Fruit fly (Drosophila melanogaster) whole organism, embryonic: Measurements from ENCODE around the gene CG13056.
A peak's percentile ranks its signal among the peaks of the same experiment; 100 is the strongest.

Experiments
- Bteb2 ChIP-seq: fragments of 200-800 bp; sonication (Bioruptor generic); optimal IDR thresholded peaks from 2 replicates; lab custom pipeline; 2016; ENCODE audit warnings: missing biosample characterization, missing genetic modification characterization
- CG11247 ChIP-seq: fragments of 200-800 bp; sonication (Bioruptor generic); IDR thresholded peaks from 2 replicates; pipeline ENCODE4 v1.3.6; 2022; ENCODE audit warnings: missing biosample characterization, missing genetic modification characterization
- CG11560 ChIP-seq: fragments of 200-800 bp; sonication (Bioruptor generic); IDR thresholded peaks from 3 replicates; pipeline ENCODE4 v1.3.6; 2022; ENCODE audit warnings: missing biosample characterization, missing genetic modification characterization
- CG12391 ChIP-seq: fragments of 200-800 bp; sonication (Bioruptor generic); optimal IDR thresholded peaks from 3 replicates; lab custom pipeline; 2018; ENCODE audit warnings: missing biosample characterization, mild to moderate bottlenecking, missing genetic modification characterization, moderate library complexity
- CG13894 ChIP-seq: fragments of 200-800 bp; sonication (Bioruptor generic); optimal IDR thresholded peaks from 3 replicates; lab custom pipeline; 2018; ENCODE audit warnings: missing biosample characterization, mild to moderate bottlenecking, missing genetic modification characterization, moderate library complexity
- CG14860 ChIP-seq: fragments of 200-800 bp; sonication (Bioruptor generic); IDR thresholded peaks from 3 replicates; pipeline ENCODE4 v1.3.6; 2022; ENCODE audit warnings: missing biosample characterization, missing genetic modification characterization; ENCODE audit not compliant: partially characterized antibody
- CG14965 ChIP-seq: fragments of 200-800 bp; sonication (Bioruptor generic); optimal IDR thresholded peaks from 2 replicates; lab custom pipeline; 2016; ENCODE audit warnings: missing biosample characterization, missing genetic modification characterization, borderline replicate concordance
- CG17385 ChIP-seq: fragments of 200-800 bp; sonication (Bioruptor generic); optimal IDR thresholded peaks from 3 replicates; lab custom pipeline; 2018; ENCODE audit warnings: missing biosample characterization, mild to moderate bottlenecking, missing genetic modification characterization
- CG17802 ChIP-seq: fragments of 200-800 bp; sonication (Bioruptor generic); optimal IDR thresholded peaks from 2 replicates; lab custom pipeline; 2018; ENCODE audit warnings: missing biosample characterization, mild to moderate bottlenecking, missing genetic modification characterization, moderate library complexity
- CG18262 ChIP-seq: fragments of 200-800 bp; optimal IDR thresholded peaks from 3 replicates; lab custom pipeline; 2019; ENCODE audit warnings: missing biosample characterization, mild to moderate bottlenecking, missing genetic modification characterization, moderate library complexity
- CG2202 ChIP-seq: fragments of 200-800 bp; sonication (Bioruptor generic); optimal IDR thresholded peaks from 2 replicates; lab custom pipeline; 2018; ENCODE audit warnings: missing biosample characterization, mild to moderate bottlenecking, missing genetic modification characterization
- CG2678 ChIP-seq: fragments of 200-800 bp; sonication (Bioruptor generic); optimal IDR thresholded peaks from 3 replicates; lab custom pipeline; 2019; ENCODE audit warnings: missing biosample characterization, mild to moderate bottlenecking, missing genetic modification characterization, moderate library complexity
- CG3281 ChIP-seq: fragments of 200-800 bp; sonication (Bioruptor generic); optimal IDR thresholded peaks from 3 replicates; lab custom pipeline; 2017; ENCODE audit warnings: missing biosample characterization, mild to moderate bottlenecking, missing genetic modification characterization
- CG3726 ChIP-seq: fragments of 200-800 bp; sonication (Bioruptor generic); IDR thresholded peaks from 3 replicates; pipeline ENCODE4, ENCODE4 v1.3.6; 2022; ENCODE audit warnings: missing biosample characterization, missing genetic modification characterization
- CG5245 ChIP-seq: fragments of 200-800 bp; sonication (Bioruptor generic); optimal IDR thresholded peaks from 3 replicates; lab custom pipeline; 2016; ENCODE audit warnings: missing biosample characterization, missing genetic modification characterization
- CG6683 ChIP-seq: fragments of 200-800 bp; sonication (Bioruptor generic); optimal IDR thresholded peaks from 2 replicates; lab custom pipeline; 2017; ENCODE audit warnings: missing biosample characterization, mild to moderate bottlenecking, missing genetic modification characterization, missing genetic modification reagents
- CG6813 ChIP-seq: fragments of 200-800 bp; sonication (Bioruptor generic); optimal IDR thresholded peaks from 2 replicates; lab custom pipeline; 2017; ENCODE audit warnings: missing biosample characterization, missing genetic modification characterization, mild to moderate bottlenecking, moderate library complexity, missing genetic modification reagents
- CG7839 ChIP-seq: fragments of 200-800 bp; sonication (Bioruptor generic); optimal IDR thresholded peaks from 3 replicates; lab custom pipeline; 2018; ENCODE audit warnings: missing biosample characterization, mild to moderate bottlenecking, missing genetic modification characterization, moderate library complexity
- CG8478 ChIP-seq: fragments of >200 bp; optimal IDR thresholded peaks from 2 replicates; lab custom pipeline; 2018
- D ChIP-seq, 2 experiments: fragments of 200-800 bp in 1 of 2; fragments of >200 bp in 1 of 2; sonication (Bioruptor generic) in 1 of 2; optimal IDR thresholded peaks; 2 replicates in 1 of 2; 3 replicates in 1 of 2; lab custom pipeline; 2017; ENCODE audit warnings: mild to moderate bottlenecking in 1 of 2, missing biosample characterization in 1 of 2, missing genetic modification characterization in 1 of 2, missing genetic modification reagents in 1 of 2
- Dll ChIP-seq: fragments of 200-800 bp; sonication (Bioruptor generic); IDR thresholded peaks from 4 replicates; pipeline ENCODE4 v1.3.6; 2022; ENCODE audit warnings: missing biosample characterization, missing genetic modification characterization; ENCODE audit not compliant: partially characterized antibody
- Doc2 ChIP-seq: fragments of 200-800 bp; sonication (Bioruptor generic); IDR thresholded peaks from 2 replicates; pipeline ENCODE4 v1.3.6; 2022; ENCODE audit warnings: missing biosample characterization, missing genetic modification characterization
- E2f1 ChIP-seq: fragments of 200-800 bp; sonication (Bioruptor generic); IDR thresholded peaks from 2 replicates; pipeline ENCODE4 v1.3.6; 2022; ENCODE audit warnings: missing biosample characterization, missing genetic modification characterization
- Gsc ChIP-seq: fragments of 200-800 bp; sonication (Bioruptor generic); IDR thresholded peaks from 2 replicates; pipeline ENCODE4 v1.3.6; 2022; ENCODE audit warnings: missing biosample characterization, missing genetic modification characterization
- HLH4C ChIP-seq: fragments of 200-800 bp; sonication (Bioruptor generic); IDR thresholded peaks from 3 replicates; pipeline ENCODE4 v1.3.6; 2022; ENCODE audit warnings: missing biosample characterization, missing genetic modification characterization; ENCODE audit not compliant: partially characterized antibody
- Hey ChIP-seq: fragments of 200-800 bp; sonication (Bioruptor generic); optimal IDR thresholded peaks from 3 replicates; lab custom pipeline; 2018; ENCODE audit warnings: missing biosample characterization, mild to moderate bottlenecking, missing genetic modification characterization
- Hmx ChIP-seq: fragments of 200-800 bp; sonication (Bioruptor generic); optimal IDR thresholded peaks from 2 replicates; lab custom pipeline; 2016; ENCODE audit warnings: missing biosample characterization, missing genetic modification characterization
- Nf-YB ChIP-seq: fragments of 200-800 bp; sonication (Bioruptor generic); optimal IDR thresholded peaks from 3 replicates; lab custom pipeline; 2019; ENCODE audit warnings: missing biosample characterization, mild to moderate bottlenecking, missing genetic modification characterization, moderate library complexity
- Ptx1 ChIP-seq: fragments of 200-800 bp; sonication (Bioruptor generic); IDR thresholded peaks from 2 replicates; pipeline ENCODE4 v1.3.6; 2022; ENCODE audit warnings: missing biosample characterization, missing genetic modification characterization
- Sox102F ChIP-seq: fragments of 200-800 bp; sonication (Bioruptor generic); optimal IDR thresholded peaks from 2 replicates; lab custom pipeline; 2018; ENCODE audit warnings: missing biosample characterization, mild to moderate bottlenecking, missing genetic modification characterization, moderate library complexity
- Spps ChIP-seq: fragments of 200-800 bp; sonication (Bioruptor generic); optimal IDR thresholded peaks from 2 replicates; lab custom pipeline; 2018; ENCODE audit warnings: missing biosample characterization, mild to moderate bottlenecking, missing genetic modification characterization
- bowl ChIP-seq: fragments of 200-800 bp; sonication (Bioruptor generic); IDR thresholded peaks from 2 replicates; pipeline ENCODE4 v1.3.6; 2022; ENCODE audit warnings: missing biosample characterization, missing genetic modification characterization
- ewg ChIP-seq: fragments of 200-800 bp; sonication (Bioruptor generic); optimal IDR thresholded peaks from 3 replicates; lab custom pipeline; 2017; ENCODE audit warnings: mild to moderate bottlenecking, missing biosample characterization, missing genetic modification reagents, missing genetic modification characterization
- eyg ChIP-seq: fragments of 200-800 bp; sonication (Bioruptor generic); optimal IDR thresholded peaks from 3 replicates; lab custom pipeline; 2016; ENCODE audit warnings: missing biosample characterization, missing genetic modification characterization
- gem ChIP-seq: fragments of 200-800 bp; sonication (Bioruptor generic); optimal IDR thresholded peaks from 2 replicates; lab custom pipeline; 2019; ENCODE audit warnings: missing biosample characterization, mild to moderate bottlenecking, missing genetic modification characterization, moderate library complexity
- gfzf ChIP-seq: fragments of 200-800 bp; sonication (Bioruptor generic); optimal IDR thresholded peaks from 2 replicates; lab custom pipeline; 2016; ENCODE audit warnings: missing biosample characterization, mild to moderate bottlenecking, missing genetic modification characterization, moderate library complexity
- jigr1 ChIP-seq: fragments of 200-800 bp; sonication (Bioruptor generic); IDR thresholded peaks from 3 replicates; pipeline ENCODE4 v1.3.6; 2022; ENCODE audit warnings: missing biosample characterization, missing genetic modification characterization
- lov ChIP-seq, 2 experiments: fragments of 200-800 bp in 1 of 2; fragments of >200 bp in 1 of 2; sonication (Bioruptor generic) in 1 of 2; IDR thresholded peaks in 1 of 2; optimal IDR thresholded peaks in 1 of 2; 2 replicates in 1 of 2; 3 replicates in 1 of 2; pipeline versions ENCODE4 v1.3.6 to Lab custom; 2017 to 2022; ENCODE audit warnings: missing biosample characterization in 1 of 2, missing genetic modification characterization in 1 of 2
- repo ChIP-seq: fragments of 200-800 bp; sonication (Bioruptor generic); optimal IDR thresholded peaks from 2 replicates; lab custom pipeline; 2016; ENCODE audit warnings: missing biosample characterization, missing genetic modification characterization
- sc ChIP-seq, 3 experiments: fragments of >200 bp in 2 of 3; fragments of 200-800 bp in 1 of 3; sonication (Bioruptor generic) in 1 of 3; optimal IDR thresholded peaks; 2 replicates in 2 of 3; 3 replicates in 1 of 3; lab custom pipeline; 2017; ENCODE audit warnings: mild to moderate bottlenecking in 1 of 3, missing biosample characterization in 1 of 3, missing genetic modification characterization in 1 of 3, missing genetic modification reagents in 1 of 3
- scrt ChIP-seq: fragments of 200-800 bp; sonication (Bioruptor generic); optimal IDR thresholded peaks from 2 replicates; lab custom pipeline; 2018; ENCODE audit warnings: missing biosample characterization, mild to moderate bottlenecking, missing genetic modification characterization, moderate library complexity
- sim ChIP-seq: fragments of 200-800 bp; sonication (Bioruptor generic); IDR thresholded peaks from 2 replicates; pipeline ENCODE4 v1.3.6; 2022; ENCODE audit warnings: missing biosample characterization, missing genetic modification characterization
- sug ChIP-seq: fragments of 200-800 bp; optimal IDR thresholded peaks from 2 replicates; lab custom pipeline; 2019; ENCODE audit warnings: missing biosample characterization, mild to moderate bottlenecking, missing genetic modification characterization, moderate library complexity
- trh ChIP-seq: fragments of 200-800 bp; sonication (Bioruptor generic); optimal IDR thresholded peaks from 2 replicates; lab custom pipeline; 2016; ENCODE audit warnings: missing biosample characterization, missing genetic modification characterization
- unpg ChIP-seq: fragments of 200-800 bp; sonication (Bioruptor generic); optimal IDR thresholded peaks from 3 replicates; lab custom pipeline; 2018; ENCODE audit warnings: missing biosample characterization, mild to moderate bottlenecking, missing genetic modification characterization, moderate library complexity
- vnd ChIP-seq: fragments of 200-800 bp; sonication (Bioruptor generic); IDR thresholded peaks from 3 replicates; pipeline ENCODE4 v1.3.6; 2022; ENCODE audit warnings: missing biosample characterization, missing genetic modification characterization; ENCODE audit not compliant: partially characterized antibody
- wdn ChIP-seq: fragments of 200-800 bp; sonication (Bioruptor generic); IDR thresholded peaks from 2 replicates; pipeline ENCODE4 v1.3.6; 2022; ENCODE audit warnings: missing biosample characterization, missing genetic modification characterization
- zen ChIP-seq: fragments of 200-800 bp; sonication (Bioruptor generic); optimal IDR thresholded peaks from 3 replicates; lab custom pipeline; 2018; ENCODE audit warnings: missing biosample characterization, mild to moderate bottlenecking, missing genetic modification characterization, moderate library complexity
- zf30C ChIP-seq: fragments of 200-800 bp; sonication (Bioruptor generic); optimal IDR thresholded peaks from 3 replicates; lab custom pipeline; 2018; ENCODE audit warnings: missing biosample characterization, mild to moderate bottlenecking, missing genetic modification characterization

The CG13056 gene

DNA sequence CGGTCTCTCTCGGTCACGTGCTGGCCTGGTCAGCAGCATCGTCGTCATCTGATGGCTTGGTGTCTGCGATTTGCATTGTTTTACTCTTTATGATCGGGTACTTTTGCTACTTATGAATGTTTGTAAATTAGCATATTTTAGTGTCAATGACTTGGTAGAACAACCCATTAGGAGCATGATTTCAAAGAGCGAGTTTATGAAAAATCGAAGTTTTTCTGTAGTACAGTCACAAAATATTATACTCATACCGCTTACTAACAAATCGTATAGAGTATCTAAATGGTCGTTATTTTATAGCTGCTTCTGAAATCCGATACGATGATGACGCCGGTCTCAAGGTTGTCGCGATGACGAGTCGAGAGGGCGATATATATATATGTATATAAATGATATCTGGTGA, 46.9 kb upstream of the CG13056 start (continued):
- no peak for TF ChIP-seq Hmx (GFP tag; lab: Kevin White, UChicago)
- TF ChIP-seq zen (tag; lab: Kevin White, UChicago) = no peak
- TF ChIP-seq vnd = no peak
- TF ChIP-seq wdn (GFP tag; lab: Robert Waterston, UW) = no peak
- no peak for TF ChIP-seq D (optimal IDR thresholded peaks at IDR 0.05; lab: Kevin White, UChicago)
- no peak for TF ChIP-seq D (GFP tag; optimal IDR thresholded peaks at IDR 0.05; lab: Kevin White, UChicago)
- no peak for TF ChIP-seq Gsc (GFP tag; lab: Robert Waterston, UW)
- no peak for TF ChIP-seq CG12391 (tag; lab: Kevin White, UChicago)
- TF ChIP-seq lov (optimal IDR thresholded peaks at IDR 0.05; lab: Kevin White, UChicago) = no peak
- TF ChIP-seq lov (GFP tag; IDR thresholded peaks at IDR 0.05; lab: Robert Waterston, UW) = no peak
- TF ChIP-seq ewg (GFP tag; lab: Kevin White, UChicago) = no peak
- TF ChIP-seq CG5245 (GFP tag; lab: Kevin White, UChicago) = no peak
- TF ChIP-seq unpg (GFP tag; lab: Kevin White, UChicago) = peak; percentile 52
- TF ChIP-seq Ptx1 (GFP tag; lab: Robert Waterston, UW) = peak; percentile 60; the same call in 1 of the 2 replicates
- peak; percentile 48 for TF ChIP-seq CG7839 (tag; lab: Kevin White, UChicago)
- TF ChIP-seq CG17385 = peak; percentile 18
- TF ChIP-seq CG3726 (GFP tag; lab: Robert Waterston, UW) = no peak
- no peak for TF ChIP-seq CG2202 (tag; lab: Kevin White, UChicago)
- TF ChIP-seq sc (optimal IDR thresholded peaks at IDR 0.05; lab: Kevin White, UChicago) = no peak
- no peak for TF ChIP-seq sc (GFP tag; optimal IDR thresholded peaks at IDR 0.05; lab: Kevin White, UChicago)
- TF ChIP-seq sim (GFP tag; lab: Robert Waterston, UW) = no peak
- no peak for TF ChIP-seq CG11560
- TF ChIP-seq CG14860 (GFP tag; lab: Robert Waterston, UW) = no peak
- no peak for TF ChIP-seq E2f1
- TF ChIP-seq HLH4C = no peak
- TF ChIP-seq Hey (tag; lab: Kevin White, UChicago) = no peak
- TF ChIP-seq CG18262 = no peak
- TF ChIP-seq Bteb2 (GFP tag; lab: Kevin White, UChicago) = no peak
- TF ChIP-seq trh (GFP tag; lab: Kevin White, UChicago) = no peak
- no peak for TF ChIP-seq CG3281 (GFP tag; lab: Kevin White, UChicago)
- peak; percentile 56 for TF ChIP-seq gem (tag; lab: Kevin White, UChicago)
- no peak for TF ChIP-seq CG8478
- no peak for TF ChIP-seq jigr1 (GFP tag; lab: Robert Waterston, UW)
- no peak for TF ChIP-seq CG13894
- TF ChIP-seq CG2678 (tag; lab: Kevin White, UChicago) = peak; percentile 61
- peak; percentile 58 for TF ChIP-seq Sox102F (GFP tag; lab: Kevin White, UChicago)
- TF ChIP-seq CG6813 (GFP tag; lab: Kevin White, UChicago) = no peak
- TF ChIP-seq Nf-YB (GFP tag; lab: Kevin White, UChicago) = no peak
- TF ChIP-seq zf30C (GFP tag; lab: Kevin White, UChicago) = no peak
- no peak for TF ChIP-seq Dll
- no peak for TF ChIP-seq eyg
- no peak for TF ChIP-seq sug (tag; lab: Kevin White, UChicago)
- TF ChIP-seq CG14965 (GFP tag; lab: Kevin White, UChicago) = no peak
- no peak for TF ChIP-seq gfzf (GFP tag; lab: Kevin White, UChicago)
- TF ChIP-seq CG17802 (tag; lab: Kevin White, UChicago) = no peak
- no peak for TF ChIP-seq scrt
- TF ChIP-seq CG6683 (GFP tag; lab: Kevin White, UChicago) = no peak
- no peak for TF ChIP-seq Doc2 (GFP tag; lab: Robert Waterston, UW)
- TF ChIP-seq CG11247 (GFP tag; lab: Robert Waterston, UW) = no peak
- TF ChIP-seq Spps (tag; lab: Kevin White, UChicago) = no peak
- no peak for TF ChIP-seq bowl (GFP tag; lab: Robert Waterston, UW)
- no peak for TF ChIP-seq repo (GFP tag; lab: Kevin White, UChicago)
